Fruit fly (Drosophila melanogaster) whole organism, embryonic: ENCODE data around the gene Cbp20.

Experiments used
- Antp ChIP-seq: fragments of 200-800 bp; sonication (Bioruptor generic); optimal IDR thresholded peaks from 3 replicates; lab custom pipeline; 2016; ENCODE audit warnings: missing biosample characterization, missing genetic modification characterization
- Asciz ChIP-seq: fragments of 200-800 bp; sonication (Bioruptor generic); optimal IDR thresholded peaks from 2 replicates; lab custom pipeline; 2017; ENCODE audit warnings: missing biosample characterization, mild to moderate bottlenecking, missing genetic modification characterization, missing genetic modification reagents
- CG10321 ChIP-seq: fragments of 200-800 bp; sonication (Bioruptor generic); IDR thresholded peaks from 2 replicates; pipeline ENCODE4 v1.3.6; 2022; ENCODE audit warnings: missing biosample characterization, missing genetic modification characterization
- CG11695 ChIP-seq: fragments of 200-800 bp; sonication (Bioruptor generic); IDR thresholded peaks from 3 replicates; pipeline ENCODE4 v1.3.6; 2022; ENCODE audit warnings: missing biosample characterization, missing genetic modification characterization
- CG14441 ChIP-seq: fragments of 200-800 bp; sonication (Bioruptor generic); IDR thresholded peaks from 2 replicates; pipeline ENCODE4 v1.3.6; 2022; ENCODE audit warnings: missing biosample characterization, missing genetic modification characterization
- CG15011 ChIP-seq: fragments of 200-800 bp; sonication (Bioruptor generic); optimal IDR thresholded peaks from 3 replicates; lab custom pipeline; 2018; ENCODE audit warnings: missing biosample characterization, mild to moderate bottlenecking, missing genetic modification characterization
- CG1529 ChIP-seq: fragments of 200-800 bp; sonication (Bioruptor generic); optimal IDR thresholded peaks from 3 replicates; lab custom pipeline; 2018; ENCODE audit warnings: missing biosample characterization, missing genetic modification characterization
- CG18011 ChIP-seq: fragments of 200-800 bp; sonication (Bioruptor generic); optimal IDR thresholded peaks from 2 replicates; lab custom pipeline; 2017; ENCODE audit warnings: missing biosample characterization, missing genetic modification characterization, mild to moderate bottlenecking, moderate library complexity, missing genotype
- CG30431 ChIP-seq: fragments of 200-800 bp; sonication (Bioruptor generic); optimal IDR thresholded peaks from 2 replicates; lab custom pipeline; 2017; ENCODE audit warnings: missing biosample characterization, missing genetic modification characterization
- CG3065 ChIP-seq: fragments of 200-800 bp; sonication (Bioruptor generic); optimal IDR thresholded peaks from 2 replicates; lab custom pipeline; 2016; ENCODE audit warnings: missing biosample characterization, missing genetic modification characterization
- CG32767 ChIP-seq: fragments of 200-800 bp; sonication (Bioruptor generic); IDR thresholded peaks from 2 replicates; pipeline ENCODE4 v1.3.6; 2022; ENCODE audit warnings: missing biosample characterization, missing genetic modification characterization
- CG33213 ChIP-seq: fragments of 200-800 bp; sonication (Bioruptor generic); optimal IDR thresholded peaks from 3 replicates; lab custom pipeline; 2016; ENCODE audit warnings: missing biosample characterization, missing genetic modification characterization
- CG34376 ChIP-seq: fragments of 200-800 bp; sonication (Bioruptor generic); optimal IDR thresholded peaks from 2 replicates; lab custom pipeline; 2018; ENCODE audit warnings: missing biosample characterization, mild to moderate bottlenecking, missing genetic modification characterization
- CG4707 ChIP-seq: fragments of 200-800 bp; sonication (Bioruptor generic); optimal IDR thresholded peaks from 2 replicates; lab custom pipeline; 2018; ENCODE audit warnings: missing biosample characterization, mild to moderate bottlenecking, missing genetic modification characterization, moderate library complexity
- CG6254 ChIP-seq: fragments of 200-800 bp; sonication (Bioruptor generic); optimal IDR thresholded peaks from 3 replicates; lab custom pipeline; 2017; ENCODE audit warnings: mild to moderate bottlenecking, missing biosample characterization, missing genetic modification reagents, missing genetic modification characterization
- Dad ChIP-seq: fragments of 200-800 bp; sonication (Bioruptor generic); optimal IDR thresholded peaks from 3 replicates; lab custom pipeline; 2016; ENCODE audit warnings: missing biosample characterization, missing genetic modification characterization
- Deaf1 ChIP-seq: fragments of 200-800 bp; optimal IDR thresholded peaks from 3 replicates; lab custom pipeline; 2019; ENCODE audit warnings: missing biosample characterization, mild to moderate bottlenecking, missing genetic modification characterization, moderate library complexity
- Dll ChIP-seq: fragments of 200-800 bp; sonication (Bioruptor generic); IDR thresholded peaks from 4 replicates; pipeline ENCODE4 v1.3.6; 2022; ENCODE audit warnings: missing biosample characterization, missing genetic modification characterization; ENCODE audit not compliant: partially characterized antibody
- Doc2 ChIP-seq: fragments of 200-800 bp; sonication (Bioruptor generic); IDR thresholded peaks from 2 replicates; pipeline ENCODE4 v1.3.6; 2022; ENCODE audit warnings: missing biosample characterization, missing genetic modification characterization
- Fer3 ChIP-seq: fragments of 200-800 bp; sonication (Bioruptor generic); optimal IDR thresholded peaks from 2 replicates; lab custom pipeline; 2018; ENCODE audit warnings: missing biosample characterization, mild to moderate bottlenecking, missing genetic modification characterization, moderate library complexity
- Hey ChIP-seq: fragments of 200-800 bp; sonication (Bioruptor generic); optimal IDR thresholded peaks from 3 replicates; lab custom pipeline; 2018; ENCODE audit warnings: missing biosample characterization, mild to moderate bottlenecking, missing genetic modification characterization
- Hr78 ChIP-seq, 2 experiments: fragments of 200-800 bp in 1 of 2; fragments of >200 bp in 1 of 2; sonication (Bioruptor generic) in 1 of 2; optimal IDR thresholded peaks; 2 replicates each; lab custom pipeline; 2017 to 2019; ENCODE audit warnings: missing biosample characterization in 2 of 2, missing genetic modification characterization in 2 of 2, mild to moderate bottlenecking in 1 of 2, moderate library complexity in 1 of 2
- Lim3 ChIP-seq: fragments of 200-800 bp; sonication (Bioruptor generic); IDR thresholded peaks from 2 replicates; pipeline ENCODE4 v1.3.6; 2022; ENCODE audit warnings: missing biosample characterization, missing genetic modification characterization
- MESR4 ChIP-seq: fragments of 200-800 bp; sonication (Bioruptor generic); optimal IDR thresholded peaks from 2 replicates; lab custom pipeline; 2018; ENCODE audit warnings: missing biosample characterization, mild to moderate bottlenecking, missing genetic modification characterization, moderate library complexity
- NC2α ChIP-seq: fragments of 200-800 bp; sonication (Bioruptor generic); optimal IDR thresholded peaks from 2 replicates; lab custom pipeline; 2016; ENCODE audit warnings: missing biosample characterization, missing genetic modification characterization
- NC2β ChIP-seq: fragments of 200-800 bp; sonication (Bioruptor generic); optimal IDR thresholded peaks from 2 replicates; lab custom pipeline; 2016; ENCODE audit warnings: missing biosample characterization, missing genetic modification characterization
- NfI ChIP-seq: fragments of 200-800 bp; sonication (Bioruptor generic); optimal IDR thresholded peaks from 3 replicates; lab custom pipeline; 2018; ENCODE audit warnings: missing biosample characterization, mild to moderate bottlenecking, missing genetic modification characterization, moderate library complexity
- Oli ChIP-seq: fragments of 200-800 bp; sonication (Bioruptor generic); optimal IDR thresholded peaks from 2 replicates; lab custom pipeline; 2018; ENCODE audit warnings: missing biosample characterization, mild to moderate bottlenecking, missing genetic modification characterization, moderate library complexity
- Six4 ChIP-seq: fragments of 200-800 bp; sonication (Bioruptor generic); optimal IDR thresholded peaks from 2 replicates; lab custom pipeline; 2016; ENCODE audit warnings: missing biosample characterization, missing genetic modification characterization
- Spps ChIP-seq: fragments of 200-800 bp; sonication (Bioruptor generic); optimal IDR thresholded peaks from 2 replicates; lab custom pipeline; 2018; ENCODE audit warnings: missing biosample characterization, mild to moderate bottlenecking, missing genetic modification characterization
- Stat92E ChIP-seq, 3 experiments: fragments of >200 bp in 2 of 3; fragments of 200-800 bp in 1 of 3; sonication (Bioruptor generic) in 1 of 3; optimal IDR thresholded peaks; 2 replicates each; lab custom pipeline; 2017 to 2019; ENCODE audit warnings: missing biosample characterization in 3 of 3, missing genetic modification characterization in 3 of 3, mild to moderate bottlenecking in 1 of 3, moderate library complexity in 1 of 3
- ap ChIP-seq: fragments of 200-800 bp; sonication (Bioruptor generic); IDR thresholded peaks from 2 replicates; pipeline ENCODE4 v1.3.6; 2022; ENCODE audit warnings: missing biosample characterization, missing genetic modification characterization
- dm ChIP-seq: fragments of 200-800 bp; sonication (Bioruptor generic); optimal IDR thresholded peaks from 3 replicates; lab custom pipeline; 2016; ENCODE audit warnings: missing biosample characterization, missing genetic modification characterization
- dmrt99B ChIP-seq: fragments of 200-800 bp; sonication (Bioruptor generic); optimal IDR thresholded peaks from 2 replicates; lab custom pipeline; 2018; ENCODE audit warnings: missing biosample characterization, mild to moderate bottlenecking, missing genetic modification characterization, moderate library complexity
- fru ChIP-seq: fragments of >200 bp; optimal IDR thresholded peaks from 2 replicates; lab custom pipeline; 2017
- gce ChIP-seq: fragments of 200-800 bp; sonication (Bioruptor generic); IDR thresholded peaks from 3 replicates; pipeline ENCODE4 v1.3.6; 2022; ENCODE audit warnings: missing biosample characterization, missing genetic modification characterization
- hth ChIP-seq: fragments of >200 bp; optimal IDR thresholded peaks from 2 replicates; lab custom pipeline; 2017; ENCODE audit warnings: inconsistent platforms
- jing ChIP-seq: fragments of 200-800 bp; sonication (Bioruptor generic); optimal IDR thresholded peaks from 2 replicates; lab custom pipeline; 2018; ENCODE audit warnings: missing biosample characterization, mild to moderate bottlenecking, missing genetic modification characterization
- lmd ChIP-seq: fragments of 200-800 bp; sonication (Bioruptor generic); IDR thresholded peaks from 2 replicates; pipeline ENCODE4 v1.3.6; 2022; ENCODE audit warnings: missing biosample characterization, missing genetic modification characterization
- pfk ChIP-seq: fragments of 200-800 bp; sonication (Bioruptor generic); optimal IDR thresholded peaks from 2 replicates; lab custom pipeline; 2018; ENCODE audit warnings: missing biosample characterization, mild to moderate bottlenecking, missing genetic modification characterization, moderate library complexity
- pho ChIP-seq: fragments of 200-800 bp; sonication (Bioruptor generic); optimal IDR thresholded peaks from 2 replicates; lab custom pipeline; 2016; ENCODE audit warnings: missing biosample characterization, missing genetic modification characterization
- pita ChIP-seq: fragments of 200-800 bp; sonication (Bioruptor generic); optimal IDR thresholded peaks from 2 replicates; lab custom pipeline; 2017; ENCODE audit warnings: missing biosample characterization, mild to moderate bottlenecking, missing genetic modification characterization
- pnt ChIP-seq: fragments of 200-800 bp; sonication (Bioruptor generic); optimal IDR thresholded peaks from 3 replicates; lab custom pipeline; 2016; ENCODE audit warnings: missing biosample characterization, missing genetic modification characterization
- pum ChIP-seq: fragments of 200-800 bp; sonication (Bioruptor generic); optimal IDR thresholded peaks from 2 replicates; lab custom pipeline; 2016; ENCODE audit warnings: missing biosample characterization, missing genetic modification characterization
- sens-2 ChIP-seq: fragments of 200-800 bp; sonication (Bioruptor generic); IDR thresholded peaks from 2 replicates; pipeline ENCODE4 v1.3.6; 2022; ENCODE audit warnings: missing biosample characterization, missing genetic modification characterization
- seq ChIP-seq: fragments of 200-800 bp; sonication (Bioruptor generic); IDR thresholded peaks from 2 replicates; pipeline ENCODE4 v1.3.6; 2022; ENCODE audit warnings: missing biosample characterization, missing genetic modification characterization
- sima ChIP-seq: fragments of 200-800 bp; sonication (Bioruptor generic); optimal IDR thresholded peaks from 2 replicates; lab custom pipeline; 2016; ENCODE audit warnings: missing biosample characterization, missing genetic modification characterization
- sob ChIP-seq: fragments of 200-800 bp; sonication (Bioruptor generic); IDR thresholded peaks from 2 replicates; pipeline ENCODE4 v1.3.6; 2022; ENCODE audit warnings: missing biosample characterization, missing genetic modification characterization
- stc ChIP-seq: fragments of 200-800 bp; sonication (Bioruptor generic); IDR thresholded peaks from 2 replicates; pipeline ENCODE4 v1.3.6; 2022; ENCODE audit warnings: missing biosample characterization, missing genetic modification characterization
- tgo ChIP-seq: fragments of 200-800 bp; sonication (Bioruptor generic); IDR thresholded peaks from 3 replicates; pipeline ENCODE4 v1.3.6; 2022; ENCODE audit warnings: missing biosample characterization, missing genetic modification characterization
- unpg ChIP-seq: fragments of 200-800 bp; sonication (Bioruptor generic); optimal IDR thresholded peaks from 3 replicates; lab custom pipeline; 2018; ENCODE audit warnings: missing biosample characterization, mild to moderate bottlenecking, missing genetic modification characterization, moderate library complexity

Gene Cbp20

DNA sequence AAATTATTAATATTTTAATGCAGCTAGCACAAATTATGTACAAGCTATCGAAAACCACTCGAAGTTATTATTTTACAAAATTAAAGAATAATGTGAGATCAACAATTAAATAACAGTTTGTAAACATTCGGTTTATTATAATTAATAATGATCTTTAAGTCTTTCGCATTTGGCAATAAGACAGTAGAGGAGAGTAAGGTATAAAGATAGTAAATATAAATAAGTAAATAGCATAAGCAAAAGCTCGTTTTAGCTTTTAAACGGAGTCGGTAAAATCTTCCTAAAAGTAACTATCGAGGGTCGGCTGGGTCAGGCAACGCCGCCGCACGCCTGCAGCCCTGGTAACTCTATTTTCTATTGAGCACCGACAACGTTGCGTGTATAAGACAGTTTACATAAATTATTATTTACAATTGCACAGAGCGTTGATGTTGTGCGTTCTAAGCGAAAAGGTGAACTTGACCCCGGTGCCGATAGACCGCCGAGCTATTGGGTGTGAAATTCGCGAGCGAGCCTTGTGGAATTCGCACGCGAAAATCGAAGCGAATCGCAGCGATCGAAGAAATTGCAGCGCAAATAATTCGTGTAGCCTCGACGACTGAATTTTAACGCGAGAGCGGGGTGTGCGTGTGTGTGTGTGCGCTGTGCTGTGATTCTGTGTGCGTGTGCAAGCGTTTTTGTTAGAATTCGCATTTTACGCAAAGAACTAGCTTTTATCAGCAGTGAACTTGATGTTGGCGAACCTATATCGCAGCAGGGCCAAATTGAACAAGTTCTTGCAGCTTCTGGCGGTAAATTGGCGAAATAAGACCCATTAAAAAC lies 3.2 kb downstream of the Cbp20 start, which contains the start of gene wrd (continued):
- TF ChIP-seq Hey (no peak), ap (GFP tag; lab: Robert Waterston, UW) (no peak), NC2β (GFP tag; lab: Kevin White, UChicago) (no peak), pum (GFP tag; lab: Kevin White, UChicago) (no peak), jing (GFP tag; lab: Kevin White, UChicago) (no peak), Asciz (GFP tag; lab: Kevin White, UChicago) (no peak), CG34376 (GFP tag; lab: Kevin White, UChicago) (peak; percentile 23), Stat92E (GFP tag; optimal IDR thresholded peaks at IDR 0.05; lab: Kevin White, UChicago) (no peak), MESR4 (peak; percentile 70), sob (GFP tag; lab: Robert Waterston, UW) (no peak), CG3065 (GFP tag; lab: Kevin White, UChicago) (no peak), gce (GFP tag; lab: Robert Waterston, UW) (no peak), sens-2 (GFP tag; lab: Robert Waterston, UW) (no peak), CG33213 (GFP tag; lab: Kevin White, UChicago) (no peak), Dad (GFP tag; lab: Kevin White, UChicago) (no peak), CG14441 (GFP tag; lab: Robert Waterston, UW) (peak; percentile 14; the same call in 1 of the 2 replicates), pnt (GFP tag; lab: Kevin White, UChicago) (no peak), CG4707 (GFP tag; lab: Kevin White, UChicago) (no peak), tgo (GFP tag; lab: Robert Waterston, UW) (no peak), CG11695 (GFP tag; lab: Robert Waterston, UW) (no peak), Dll (GFP tag; lab: Robert Waterston, UW) (no peak), Oli (tag; lab: Kevin White, UChicago) (peak; percentile 33), pho (GFP tag; lab: Kevin White, UChicago) (no peak), Doc2 (GFP tag; lab: Robert Waterston, UW) (no peak), CG18011 (no peak), seq (GFP tag; lab: Robert Waterston, UW) (no peak), stc (no peak), unpg (GFP tag; lab: Kevin White, UChicago) (no peak), Six4 (no peak), Hr78 (GFP tag; optimal IDR thresholded peaks at IDR 0.05; lab: Kevin White, UChicago) (no peak), NC2α (GFP tag; lab: Kevin White, UChicago) (no peak), CG15011 (no peak), dm (GFP tag; lab: Kevin White, UChicago) (no peak), hth (lab: Kevin White, UChicago) (no peak), dmrt99B (tag; lab: Kevin White, UChicago) (peak; percentile 25), Fer3 (tag; lab: Kevin White, UChicago) (peak; percentile 15), CG6254 (GFP tag; lab: Kevin White, UChicago) (no peak), pfk (GFP tag; lab: Kevin White, UChicago) (no peak), Deaf1 (tag; lab: Kevin White, UChicago) (peak; percentile 39), CG30431 (GFP tag; lab: Kevin White, UChicago) (no peak), Lim3 (GFP tag; lab: Robert Waterston, UW) (no peak), sima (GFP tag; lab: Kevin White, UChicago) (no peak), fru (lab: Kevin White, UChicago) (no peak), CG1529 (GFP tag; lab: Kevin White, UChicago) (no peak), NfI (GFP tag; lab: Kevin White, UChicago) (no peak), pita (GFP tag; lab: Kevin White, UChicago) (no peak), Antp (GFP tag; lab: Kevin White, UChicago) (no peak), CG32767 (GFP tag; lab: Robert Waterston, UW) (no peak; the same call in 1 of the 2 replicates), CG10321 (GFP tag; lab: Robert Waterston, UW) (no peak), Spps (tag; lab: Kevin White, UChicago) (no peak), lmd (GFP tag; lab: Robert Waterston, UW) (no peak)
